Fruit fly (Drosophila melanogaster) whole organism, embryonic: ENCODE measurements around the gene Ntf-2.

Experiments used
- Abd-B ChIP-seq: fragments of 200-800 bp; sonication (Bioruptor generic); optimal IDR thresholded peaks from 2 replicates; lab custom pipeline; 2018; ENCODE audit warnings: missing biosample characterization, mild to moderate bottlenecking, missing genetic modification characterization, moderate library complexity
- CG11247 ChIP-seq: fragments of 200-800 bp; sonication (Bioruptor generic); IDR thresholded peaks from 2 replicates; pipeline ENCODE4 v1.3.6; 2022; ENCODE audit warnings: missing biosample characterization, missing genetic modification characterization
- CG17912 ChIP-seq: fragments of 200-800 bp; sonication (Bioruptor generic); optimal IDR thresholded peaks from 2 replicates; lab custom pipeline; 2018; ENCODE audit warnings: missing biosample characterization, mild to moderate bottlenecking, missing genetic modification characterization
- CG4730 ChIP-seq: fragments of 200-800 bp; sonication (Bioruptor generic); IDR thresholded peaks from 2 replicates; pipeline ENCODE4 v1.3.6; 2022; ENCODE audit warnings: missing biosample characterization, missing genetic modification characterization
- Hmx ChIP-seq: fragments of 200-800 bp; sonication (Bioruptor generic); optimal IDR thresholded peaks from 2 replicates; lab custom pipeline; 2016; ENCODE audit warnings: missing biosample characterization, missing genetic modification characterization
- ash1 ChIP-seq: fragments of 200-800 bp; sonication (Bioruptor generic); optimal IDR thresholded peaks from 2 replicates; lab custom pipeline; 2018; ENCODE audit warnings: missing biosample characterization, mild to moderate bottlenecking, missing genetic modification characterization
- fd3F ChIP-seq: fragments of 200-800 bp; sonication (Bioruptor generic); optimal IDR thresholded peaks from 2 replicates; lab custom pipeline; 2018; ENCODE audit warnings: missing biosample characterization, mild to moderate bottlenecking, missing genetic modification characterization, moderate library complexity
- fru ChIP-seq: fragments of >200 bp; optimal IDR thresholded peaks from 2 replicates; lab custom pipeline; 2017
- ken ChIP-seq: fragments of 200-800 bp; sonication (Bioruptor generic); IDR thresholded peaks from 3 replicates; pipeline ENCODE4 v1.3.6; 2022; ENCODE audit warnings: missing biosample characterization, missing genetic modification characterization
- nom ChIP-seq: fragments of 200-800 bp; sonication (Bioruptor generic); optimal IDR thresholded peaks from 2 replicates; lab custom pipeline; 2017; ENCODE audit warnings: missing biosample characterization, missing genetic modification characterization, mild to moderate bottlenecking, moderate library complexity, missing genetic modification reagents
- ttk ChIP-seq: fragments of 200-800 bp; sonication (Bioruptor generic); IDR thresholded peaks from 2 replicates; pipeline ENCODE4 v2.1.2; 2022; ENCODE audit warnings: missing biosample characterization, missing genetic modification characterization

dm6 chrX:21083246-21083645 lies 48.0 kb downstream of the Ntf-2 start:
- TF ChIP-seq Hmx (GFP tag; lab: Kevin White, UChicago), result no peak
- no peak for TF ChIP-seq nom (GFP tag; lab: Kevin White, UChicago)
- TF ChIP-seq CG11247 (GFP tag; lab: Robert Waterston, UW), result no peak
- no peak for TF ChIP-seq ttk (GFP tag; lab: Robert Waterston, UW)
- no peak for TF ChIP-seq ken
- no peak for TF ChIP-seq fru (lab: Kevin White, UChicago)
- TF ChIP-seq CG17912 (GFP tag; lab: Kevin White, UChicago), result no peak
- no peak for TF ChIP-seq fd3F (GFP tag; lab: Kevin White, UChicago)
- no peak for TF ChIP-seq Abd-B (GFP tag; lab: Kevin White, UChicago)
- no peak for TF ChIP-seq CG4730
- TF ChIP-seq ash1, result no peak
